Worm (Caenorhabditis elegans) whole organism, mixed stage, embryonic: ENCODE results near the gene Y97E10AR.4.

Experiments used
- M03D4.4 ChIP-seq: sonication (generic microtip); optimal IDR thresholded peaks from 2 replicates; lab custom pipeline; 2017; ENCODE audit warnings: mild to moderate bottlenecking, missing genetic modification characterization, missing compliant biosample characterization
- elt-1 ChIP-seq: sonication (generic microtip); optimal IDR thresholded peaks from 2 replicates; lab custom pipeline; 2017; ENCODE audit warnings: missing genetic modification characterization, mild to moderate bottlenecking, missing compliant biosample characterization, antibody characterized with exemption, moderate library complexity, borderline replicate concordance; ENCODE audit not compliant: insufficient read depth
- elt-3 ChIP-seq: fragments of 150-350 bp; optimal IDR thresholded peaks from 2 replicates; lab custom pipeline; 2014; ENCODE audit warnings: missing biosample characterization, missing genetic modification characterization
- lin-13 ChIP-seq: fragments of 150-350 bp; optimal IDR thresholded peaks from 2 replicates; lab custom pipeline; 2014; ENCODE audit warnings: missing biosample characterization, missing genetic modification characterization
- nhr-76 ChIP-seq: sonication (generic microtip); optimal IDR thresholded peaks from 2 replicates; lab custom pipeline; 2017; ENCODE audit warnings: missing biosample characterization, missing genetic modification characterization
- unc-39 ChIP-seq: fragments of 150-350 bp; optimal IDR thresholded peaks from 2 replicates; lab custom pipeline; 2014; ENCODE audit warnings: missing biosample characterization, missing genetic modification characterization
- unc-62 ChIP-seq: fragments of 150-350 bp; optimal IDR thresholded peaks from 2 replicates; lab custom pipeline; 2014; ENCODE audit warnings: missing biosample characterization, missing genetic modification reagents, missing genetic modification characterization
- ztf-11 ChIP-seq: fragments of 150-350 bp; optimal IDR thresholded peaks from 2 replicates; lab custom pipeline; 2014; ENCODE audit warnings: missing biosample characterization, missing genetic modification characterization

ce11 chrV:7971376-7971775 lies 38.7 kb downstream of the Y97E10AR.4 start:
- TF ChIP-seq ztf-11 (tag; lab: Kevin White, UChicago): no peak
- TF ChIP-seq elt-1 (tag; lab: Kevin White, UChicago): no peak
- no peak for TF ChIP-seq nhr-76 (tag; lab: Kevin White, UChicago)
- no peak for TF ChIP-seq unc-62
- no peak for TF ChIP-seq M03D4.4 (tag; lab: Kevin White, UChicago)
- no peak for TF ChIP-seq elt-3 (tag; lab: Kevin White, UChicago)
- TF ChIP-seq lin-13 (tag; lab: Kevin White, UChicago): no peak
- no peak for TF ChIP-seq unc-39 (tag; lab: Kevin White, UChicago)
